Worm (Caenorhabditis elegans): Measurements from ENCODE around the gene T12D8.10.

T12D8.10 gene

DNA sequence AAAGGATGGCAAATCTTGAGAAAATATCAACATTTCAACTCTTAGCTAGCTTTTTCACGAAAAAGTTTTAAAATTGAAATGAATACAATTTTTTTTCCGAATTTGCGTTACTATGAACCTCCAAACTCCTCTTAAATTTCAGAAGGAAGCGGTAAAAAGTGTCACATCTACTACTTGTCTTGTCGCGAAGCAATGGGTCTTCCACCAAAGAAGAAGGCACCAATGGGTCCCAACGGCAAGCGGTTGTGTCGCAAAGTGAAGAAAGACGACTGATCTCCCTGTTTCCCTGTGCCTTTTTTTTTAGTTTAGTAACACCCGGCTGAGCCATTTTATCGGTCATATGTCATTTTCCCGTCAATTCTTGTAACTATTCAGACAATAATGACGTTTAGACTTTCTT, 21.1 kb downstream of the T12D8.10 start:
- TF ChIP-seq dmd-4 (tag; optimal IDR thresholded peaks at IDR 0.05; ENCODE audit: borderline replicate concordance): no peak
- no peak for TF ChIP-seq fkh-10 (GFP tag; optimal IDR thresholded peaks at IDR 0.05)
- no peak for TF ChIP-seq T23F11.4 (GFP tag; optimal IDR thresholded peaks at IDR 0.05)
- no peak for TF ChIP-seq C08G9.2 (tag; optimal IDR thresholded peaks at IDR 0.05)
- TF ChIP-seq hlh-6 (tag; optimal IDR thresholded peaks at IDR 0.05): no peak

DNA sequence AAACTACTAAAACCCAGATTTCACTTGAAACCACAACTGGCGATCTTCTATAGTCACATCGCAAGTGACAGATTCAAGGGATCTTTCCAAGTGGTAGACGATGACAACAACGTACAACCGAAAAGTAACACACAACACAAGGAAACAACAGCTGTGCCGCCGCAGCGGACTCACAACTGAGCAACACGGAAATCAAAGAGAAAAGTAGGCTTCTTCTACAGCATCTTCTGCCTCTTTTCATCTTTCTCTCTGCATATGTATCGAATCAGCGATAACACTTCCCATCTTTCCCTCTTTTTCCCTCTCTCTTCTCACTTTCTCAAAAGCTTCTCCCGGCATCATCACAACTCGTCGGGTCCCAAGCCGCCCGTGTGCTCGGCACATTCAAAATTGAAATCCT, 25.3 kb downstream of the T12D8.10 start, which contains the start of gene T12D8.9:
Gene T12D8.9 (plus strand): TSS at position 312 of the 400 bp plus-strand sequence.
- TF ChIP-seq ref-2 (tag; optimal IDR thresholded peaks at IDR 0.05) (no peak), syd-9 (tag; optimal IDR thresholded peaks at IDR 0.05) (no peak), ceh-18 (tag; optimal IDR thresholded peaks at IDR 0.05) (peak; percentile 78), hlh-8 (tag; optimal IDR thresholded peaks at IDR 0.05) (peak; percentile 42), ceh-34 (tag; optimal IDR thresholded peaks at IDR 0.05) (no peak), unc-55 (GFP tag; optimal IDR thresholded peaks at IDR 0.05) (peak; percentile 16), pqm-1 (tag; optimal IDR thresholded peaks at IDR 0.05) (no peak), pros-1 (tag; optimal IDR thresholded peaks at IDR 0.05) (no peak), ttx-3 (tag; optimal IDR thresholded peaks at IDR 0.05) (no peak), F13H6.1 (tag; optimal IDR thresholded peaks at IDR 0.05) (no peak), tbx-2 (tag; optimal IDR thresholded peaks at IDR 0.05) (peak; percentile 31), lin-11 (tag; optimal IDR thresholded peaks at IDR 0.05) (no peak), pat-9 (tag; optimal IDR thresholded peaks at IDR 0.05) (no peak), mec-3 (tag; optimal IDR thresholded peaks at IDR 0.05; ENCODE audit: borderline replicate concordance) (no peak), rnt-1 (tag; optimal IDR thresholded peaks at IDR 0.05) (peak; percentile 29)

DNA sequence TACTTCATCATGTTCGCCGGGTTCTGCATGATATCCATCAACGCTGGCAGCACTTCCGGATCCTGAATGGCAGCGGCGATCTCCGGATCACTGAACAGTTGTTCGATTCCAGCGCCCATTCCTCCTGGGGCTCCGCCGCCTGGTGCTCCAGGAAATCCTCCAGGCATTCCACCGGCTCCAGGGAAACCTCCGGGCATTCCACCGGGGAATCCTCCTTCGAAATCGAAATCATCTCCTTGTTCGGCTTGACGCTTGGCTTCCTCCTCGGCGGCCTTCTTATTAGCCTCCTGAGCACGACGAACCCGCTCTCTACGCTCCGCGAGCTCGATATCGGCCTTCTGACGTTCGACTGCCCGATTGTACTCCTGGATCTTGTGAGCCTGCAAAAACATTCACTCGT, 26.6 kb downstream of the T12D8.10 start:
- TF ChIP-seq nhr-232 (tag; optimal IDR thresholded peaks at IDR 0.05) (no peak), hlh-6 (tag; optimal IDR thresholded peaks at IDR 0.05) (peak; percentile 0), unc-86 (tag; optimal IDR thresholded peaks at IDR 0.05) (no peak), elt-4 (tag; optimal IDR thresholded peaks at IDR 0.05) (peak; percentile 36)

DNA sequence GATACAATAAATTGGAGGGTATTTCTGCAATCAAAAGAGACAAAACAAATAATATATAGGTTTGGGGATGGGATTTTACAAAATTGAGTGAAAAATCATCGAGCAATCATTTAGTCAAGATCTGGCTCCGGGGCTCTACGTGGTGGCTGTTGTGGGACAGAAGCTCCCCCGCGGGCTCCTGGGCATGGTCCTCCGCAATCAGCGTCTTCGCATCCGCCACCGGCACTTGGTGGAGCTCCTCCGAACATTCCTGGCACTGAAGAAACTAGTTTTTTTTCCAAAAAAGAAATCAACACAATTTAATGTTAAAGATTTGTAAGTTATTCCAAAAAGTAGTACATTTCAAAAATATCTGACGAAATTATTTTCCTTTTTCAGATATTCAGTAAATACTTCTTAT, 27.4 kb downstream of the T12D8.10 start:
- TF ChIP-seq madf-2 (tag; optimal IDR thresholded peaks at IDR 0.05) (no peak), ceh-45 (GFP tag; IDR thresholded peaks at IDR 0.05) (no peak), hlh-13 (GFP tag; optimal IDR thresholded peaks at IDR 0.05) (no peak), rnt-1 (tag; optimal IDR thresholded peaks at IDR 0.05) (no peak), ceh-24 (tag; optimal IDR thresholded peaks at IDR 0.05) (no peak), pag-3 (tag; optimal IDR thresholded peaks at IDR 0.05; ENCODE audit: borderline replicate concordance) (no peak), ets-4 (tag; optimal IDR thresholded peaks at IDR 0.05) (no peak), hlh-6 (tag; optimal IDR thresholded peaks at IDR 0.05) (no peak), ama-1 (optimal IDR thresholded peaks at IDR 0.05) (no peak), unc-42 (tag; optimal IDR thresholded peaks at IDR 0.05) (no peak)

DNA sequence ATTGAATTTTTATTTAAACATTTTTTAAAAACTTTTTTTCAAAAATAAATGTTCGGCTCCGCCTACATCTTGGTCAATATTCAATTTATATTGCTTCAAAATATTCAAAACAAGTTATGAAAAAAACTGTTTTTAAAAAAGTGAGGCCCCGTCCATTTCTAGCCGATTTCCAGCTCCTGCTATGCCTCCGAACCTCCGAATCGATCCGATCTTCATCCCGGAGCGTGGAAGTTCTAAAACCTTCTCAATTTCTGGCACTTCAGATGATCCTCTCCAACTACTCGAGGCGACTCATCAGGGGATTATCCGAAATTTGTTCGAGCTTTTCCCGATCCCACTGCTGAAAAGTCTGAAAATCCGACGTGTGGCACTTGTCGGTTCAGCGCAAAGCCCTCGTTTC, 27.9 kb downstream of the T12D8.10 start:
- TF ChIP-seq unc-55 (GFP tag; optimal IDR thresholded peaks at IDR 0.05) (no peak), nfya-1 (tag; optimal IDR thresholded peaks at IDR 0.05) (no peak), sdc-2 (tag; optimal IDR thresholded peaks at IDR 0.05) (no peak), mec-3 (tag; optimal IDR thresholded peaks at IDR 0.05; ENCODE audit: borderline replicate concordance) (no peak), npax-4 (tag; optimal IDR thresholded peaks at IDR 0.05) (no peak), madf-2 (tag; optimal IDR thresholded peaks at IDR 0.05) (no peak), ceh-30 (tag; optimal IDR thresholded peaks at IDR 0.05) (no peak), hlh-15 (tag; optimal IDR thresholded peaks at IDR 0.05) (no peak), K02D7.2 (tag; optimal IDR thresholded peaks at IDR 0.05) (no peak), sox-2 (GFP tag; IDR thresholded peaks at IDR 0.05) (no peak), ets-4 (tag; optimal IDR thresholded peaks at IDR 0.05) (no peak), ceh-45 (GFP tag; IDR thresholded peaks at IDR 0.05) (no peak), rnt-1 (tag; optimal IDR thresholded peaks at IDR 0.05) (no peak), pat-9 (tag; optimal IDR thresholded peaks at IDR 0.05) (no peak), ceh-34 (tag; optimal IDR thresholded peaks at IDR 0.05) (no peak), ceh-31 (tag; optimal IDR thresholded peaks at IDR 0.05) (no peak)

All from whole organism, late embryonic.